Worm (Caenorhabditis elegans) whole organism, L4/young adult: ENCODE measurements around the gene oig-5.

Source experiments
- W03F9.2 ChIP-seq: fragments of 150-350 bp; optimal IDR thresholded peaks from 2 replicates; lab custom pipeline; 2014; ENCODE audit warnings: missing biosample characterization, missing genetic modification characterization
- dao-5 ChIP-seq: sonication (generic microtip); optimal IDR thresholded peaks from 2 replicates; lab custom pipeline; 2016; ENCODE audit warnings: missing genotype, missing genetic modification characterization, moderate library complexity, missing compliant biosample characterization
- him-1 ChIP-seq: sonication (generic microtip); optimal IDR thresholded peaks from 2 replicates; lab custom pipeline; 2016; ENCODE audit warnings: missing genotype, missing genetic modification reagents, missing genetic modification characterization, missing compliant biosample characterization

The oig-5 gene

DNA sequence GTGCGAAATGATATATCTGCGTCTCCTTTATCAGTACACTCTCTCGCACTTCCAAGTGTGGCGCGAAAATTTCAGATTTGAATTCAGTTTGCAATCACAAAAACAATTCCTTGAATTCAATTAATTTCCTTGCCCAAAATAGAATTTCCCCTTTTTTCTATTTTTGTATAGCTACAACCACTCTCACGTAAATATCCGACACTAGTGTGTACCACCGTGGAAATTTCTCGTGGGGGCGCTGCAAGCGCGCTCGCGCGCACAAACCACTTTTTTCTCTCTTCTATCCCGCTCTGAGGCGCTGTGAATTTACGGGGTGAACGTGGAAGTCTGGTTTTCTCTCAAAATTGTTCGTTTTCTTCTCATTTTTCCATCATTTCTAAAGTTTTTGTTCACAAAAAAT, 25.5 kb upstream of the oig-5 start, which contains the start of gene Y57G11C.8:
Gene Y57G11C.8, plus strand, starts transcription at position 301 of the 400 bp plus-strand sequence.
- no peak for TF ChIP-seq him-1 (tag; lab: Kevin White, UChicago)
- TF ChIP-seq dao-5 (tag; lab: Kevin White, UChicago) = no peak
- no peak for TF ChIP-seq W03F9.2 (tag; lab: Kevin White, UChicago)

DNA sequence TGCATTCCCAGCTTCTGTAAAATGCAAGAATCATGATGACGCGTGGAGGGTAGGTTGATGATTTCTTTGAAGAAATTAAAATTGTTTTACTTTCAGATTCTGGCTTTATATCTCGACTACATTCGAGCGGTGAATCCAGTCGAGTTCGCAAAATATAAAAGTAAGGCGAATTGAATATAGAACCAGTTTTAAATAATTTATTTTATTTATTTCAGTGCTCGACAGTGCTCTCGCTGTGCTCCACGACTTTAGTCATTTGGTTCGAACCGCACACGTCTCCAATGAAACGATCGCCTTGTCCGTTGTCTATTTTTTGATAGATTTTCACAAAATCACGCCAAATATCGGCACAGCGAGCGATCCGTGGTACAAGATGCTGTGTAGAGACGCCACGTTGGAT, 24.8 kb upstream of the oig-5 start, which contains the start of gene Y57G11C.1130:
Gene Y57G11C.1130, plus strand, starts transcription at position 301 of the 400 bp plus-strand sequence.
- TF ChIP-seq dao-5 (tag; lab: Kevin White, UChicago) = no peak
- TF ChIP-seq W03F9.2 (tag; lab: Kevin White, UChicago) = no peak
- TF ChIP-seq him-1 (tag; lab: Kevin White, UChicago) = no peak

DNA sequence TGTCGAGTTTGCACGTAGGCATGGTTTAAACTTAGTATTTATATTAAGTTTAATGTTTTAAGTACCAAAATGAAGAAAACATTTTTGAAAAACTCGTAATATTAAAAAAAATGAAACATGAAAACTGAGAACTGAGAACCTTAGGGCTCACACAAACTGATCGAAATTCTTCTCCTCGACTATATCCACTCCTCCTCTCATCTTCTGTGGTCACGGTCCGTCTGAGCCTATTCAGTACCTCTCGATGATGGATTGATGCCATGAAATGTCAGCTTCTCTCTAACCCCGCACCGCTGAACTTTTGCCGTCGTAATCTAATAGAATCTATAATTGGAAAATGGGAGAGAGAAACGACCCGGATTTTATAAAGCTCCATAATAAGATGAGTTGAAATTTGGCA, 22.5 kb upstream of the oig-5 start, which contains the start of gene nlp-56:
Gene nlp-56, minus strand, starts transcription at position 257 of the 400 bp plus-strand sequence.
- TF ChIP-seq W03F9.2 (tag; lab: Kevin White, UChicago) (no peak), dao-5 (tag; lab: Kevin White, UChicago) (no peak), him-1 (tag; lab: Kevin White, UChicago) (no peak)

DNA sequence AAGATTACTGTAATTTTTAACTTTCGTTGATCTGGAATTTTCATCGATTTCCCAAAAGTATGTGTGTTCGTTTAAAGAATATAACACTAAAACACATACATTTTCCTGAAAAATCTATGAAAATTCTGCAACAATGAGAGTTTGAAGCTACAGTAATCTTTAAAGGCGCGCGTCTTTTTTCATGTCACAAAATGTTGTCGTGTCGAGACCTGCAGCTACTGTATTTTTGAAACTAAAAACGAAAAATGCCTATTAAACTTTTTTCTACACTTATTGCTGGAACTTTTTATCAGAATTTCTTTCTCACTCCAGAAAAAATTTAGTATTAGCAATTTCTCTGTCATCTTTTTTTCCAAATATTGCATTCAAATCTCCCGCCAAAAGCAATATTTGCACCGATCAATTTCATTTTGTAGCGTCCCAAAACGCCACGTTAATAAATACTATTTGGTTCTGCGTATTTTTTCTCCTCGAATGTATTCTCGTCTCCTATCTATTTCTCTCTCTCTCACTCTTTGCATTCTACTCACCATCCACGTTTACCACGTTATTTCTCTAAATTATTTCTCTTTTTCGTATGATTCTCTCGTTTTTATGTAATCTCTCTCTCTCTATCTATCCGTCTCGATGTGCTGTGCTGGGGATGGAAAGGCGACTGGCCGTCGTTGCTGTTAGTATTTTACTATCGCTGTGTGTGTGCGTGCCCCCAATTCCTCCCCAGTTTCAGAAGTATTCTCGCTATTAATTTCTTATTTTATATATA, 20.4 kb upstream of the oig-5 start, which contains the start of gene melo-1:
Gene melo-1, plus strand, starts transcription at position 658 of the 763 bp plus-strand sequence.
- TF ChIP-seq dao-5 (tag; lab: Kevin White, UChicago) = no peak
- TF ChIP-seq him-1 (tag; lab: Kevin White, UChicago) = peak; percentile 44

DNA sequence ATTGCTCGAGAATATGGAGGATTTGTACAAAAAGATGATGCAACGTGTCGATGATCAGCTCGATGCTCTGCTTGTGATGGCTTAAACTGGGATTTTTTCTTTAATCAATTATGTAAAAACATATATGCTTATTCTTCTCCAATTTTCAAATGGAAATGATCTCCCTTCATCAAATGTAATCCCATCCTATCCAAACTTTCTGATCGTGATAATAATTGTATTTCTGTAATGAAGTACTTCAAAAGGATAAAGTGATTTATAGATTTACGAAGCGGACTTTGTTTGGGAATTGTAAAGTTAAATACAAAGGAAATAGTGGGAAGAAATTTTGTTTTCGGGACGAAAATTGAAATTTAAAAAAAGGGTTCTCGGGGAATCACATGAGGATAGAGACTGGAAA, 16.4 kb upstream of the oig-5 start:
- TF ChIP-seq him-1 (tag; lab: Kevin White, UChicago) (no peak), dao-5 (tag; lab: Kevin White, UChicago) (no peak), W03F9.2 (tag; lab: Kevin White, UChicago) (no peak)

DNA sequence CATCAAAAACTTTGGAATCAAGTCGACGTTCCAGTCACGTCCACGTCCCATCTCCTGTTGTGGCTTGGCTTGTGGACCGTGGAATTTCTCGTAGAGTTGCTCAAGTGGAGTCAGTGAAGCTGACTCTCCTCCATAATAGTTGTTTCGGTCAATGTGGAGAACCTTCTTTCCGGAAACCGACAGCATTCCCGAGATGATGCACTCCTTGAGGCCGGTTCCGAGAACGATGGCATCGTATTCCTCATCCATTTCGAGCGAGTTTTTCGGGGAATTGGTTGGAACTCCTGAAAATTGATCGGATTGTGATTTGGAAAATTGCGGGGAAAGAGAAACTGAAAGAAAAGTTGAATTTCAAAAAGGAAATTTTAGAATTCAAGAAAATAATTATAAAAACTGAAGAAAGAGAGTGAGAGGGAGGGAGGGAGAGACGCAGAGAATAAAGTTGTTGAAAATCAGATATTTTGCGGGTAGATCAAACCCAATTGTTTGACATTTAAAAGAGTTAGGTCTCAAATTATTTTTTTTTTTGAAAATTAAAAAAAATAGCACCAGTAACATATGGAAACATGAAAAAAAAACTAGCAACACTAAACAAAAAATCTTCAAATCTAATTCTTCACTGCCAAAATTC, 14.3 kb upstream of the oig-5 start, which contains the start of gene gdi-1:
Gene gdi-1, minus strand, starts transcription at position 286 of the 631 bp plus-strand sequence.
- no peak for TF ChIP-seq W03F9.2 (tag; lab: Kevin White, UChicago)
- no peak for TF ChIP-seq him-1 (tag; lab: Kevin White, UChicago)
- no peak for TF ChIP-seq dao-5 (tag; lab: Kevin White, UChicago)

DNA sequence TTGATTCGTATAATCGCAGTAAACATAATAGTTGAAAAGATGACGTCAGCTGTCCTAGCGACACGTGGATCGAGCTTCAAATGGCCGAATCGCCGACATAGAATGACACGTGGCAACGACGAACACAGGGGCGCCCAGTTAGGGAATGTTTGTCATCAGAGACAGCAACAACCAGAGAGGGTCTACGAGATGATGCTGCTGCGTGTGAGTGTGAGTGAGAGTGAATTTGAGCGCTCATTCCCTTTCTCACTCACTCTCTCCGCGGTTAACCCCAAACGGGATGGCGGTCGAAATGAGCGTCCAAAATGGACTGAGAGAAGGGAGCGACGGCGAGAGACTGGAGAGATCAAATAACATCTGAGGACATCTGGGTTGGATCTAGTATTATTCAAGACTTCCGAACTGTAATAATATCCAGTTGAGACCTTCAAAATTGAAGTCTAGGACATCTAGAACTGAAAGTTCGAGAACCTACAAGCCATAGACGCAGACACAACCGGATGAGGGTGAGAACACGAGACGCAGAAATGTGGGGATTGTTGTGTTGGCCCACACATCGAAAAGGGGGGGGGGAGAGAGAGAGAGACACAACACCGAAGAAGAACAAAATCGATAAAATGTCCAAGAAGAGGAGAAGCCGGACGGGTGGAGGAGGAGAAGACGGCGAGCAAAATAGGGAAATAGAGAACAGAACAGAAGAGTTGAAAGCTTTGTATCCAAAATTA, 12.9 kb upstream of the oig-5 start:
- TF ChIP-seq dao-5 (tag; lab: Kevin White, UChicago) (no peak), him-1 (tag; lab: Kevin White, UChicago) (peak; percentile 26)

DNA sequence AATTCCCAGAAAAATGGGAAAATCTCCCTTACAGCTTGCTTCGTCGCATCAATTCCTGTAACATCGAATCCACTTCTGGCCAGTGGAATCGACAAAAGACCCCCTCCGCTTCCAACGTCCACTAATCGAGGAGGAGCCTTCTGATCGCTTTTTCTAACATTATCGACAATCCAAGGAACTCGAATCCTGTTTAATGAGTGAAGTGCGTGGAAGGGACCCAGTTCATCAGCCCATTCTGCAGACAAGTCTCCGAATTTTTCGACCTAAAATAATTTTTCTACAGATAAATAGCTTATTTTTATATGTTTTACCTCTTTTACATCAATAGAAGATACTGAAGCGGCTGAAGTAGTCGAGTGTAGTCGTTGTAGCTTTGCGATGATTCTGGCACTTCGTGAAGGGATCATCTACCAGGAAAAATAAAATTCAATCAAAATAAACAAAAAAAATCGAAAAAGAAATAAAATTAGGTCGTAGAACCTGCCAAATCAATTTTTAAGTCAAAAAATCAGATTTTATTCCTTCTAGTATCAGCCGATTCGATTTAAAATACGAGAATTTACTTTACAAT, 11.0 kb upstream of the oig-5 start, which contains the start of gene coq-3:
Gene coq-3, minus strand, starts transcription at position 407 of the 571 bp plus-strand sequence.
- TF ChIP-seq him-1 (tag; lab: Kevin White, UChicago) = no peak
- TF ChIP-seq W03F9.2 (tag; lab: Kevin White, UChicago) = no peak
- no peak for TF ChIP-seq dao-5 (tag; lab: Kevin White, UChicago)

DNA sequence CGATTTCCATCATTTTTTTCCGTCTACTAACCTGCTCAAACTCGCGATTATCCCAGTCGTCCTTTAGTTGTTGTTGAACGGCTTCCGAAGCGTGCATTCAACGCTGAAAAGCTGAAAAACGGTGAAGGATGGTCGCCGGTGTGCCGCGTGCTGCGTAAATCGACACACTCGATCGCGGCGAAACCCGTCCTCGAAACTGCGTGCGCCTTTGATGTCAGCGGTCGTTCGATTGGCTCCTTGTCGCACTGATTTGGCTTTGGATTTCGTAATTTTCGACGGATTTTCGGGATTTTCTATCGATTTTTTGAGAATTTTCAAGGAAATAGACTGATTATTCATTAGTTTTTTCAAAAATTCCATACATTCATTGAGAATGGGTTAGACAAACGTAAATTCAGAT, 9.6 kb upstream of the oig-5 start, which contains the start of the genes Y57G11C.1147 and nuo-3:
Gene Y57G11C.1147, minus strand, starts transcription at position 161 of the 400 bp plus-strand sequence.
Gene nuo-3, minus strand, starts transcription at position 191 of the 400 bp plus-strand sequence.
- TF ChIP-seq him-1 (tag; lab: Kevin White, UChicago) (no peak), W03F9.2 (tag; lab: Kevin White, UChicago) (no peak), dao-5 (tag; lab: Kevin White, UChicago) (no peak)

DNA sequence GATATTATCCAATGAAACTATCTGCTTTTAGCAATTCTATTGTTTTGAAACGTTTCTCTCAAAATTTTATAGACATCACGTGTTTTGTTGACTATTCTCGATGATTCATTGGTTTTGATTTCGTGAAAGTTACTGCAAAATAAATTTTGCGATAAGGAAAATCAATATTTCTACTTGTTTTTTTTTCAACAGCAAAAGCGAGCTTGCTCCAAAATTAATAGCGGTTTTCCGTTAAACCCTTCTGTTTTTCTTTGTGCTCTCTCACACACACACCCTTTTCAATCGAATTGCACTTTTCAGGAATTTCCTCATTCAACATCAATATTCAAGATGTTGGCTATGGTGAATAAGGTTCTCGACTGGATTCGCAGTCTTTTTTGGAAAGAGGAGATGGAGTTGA, 9.2 kb upstream of the oig-5 start, which contains the start of gene arl-8:
Gene arl-8, plus strand, starts transcription at position 301 of the 400 bp plus-strand sequence.
- TF ChIP-seq dao-5 (tag; lab: Kevin White, UChicago) (no peak), him-1 (tag; lab: Kevin White, UChicago) (no peak), W03F9.2 (tag; lab: Kevin White, UChicago) (no peak)

DNA sequence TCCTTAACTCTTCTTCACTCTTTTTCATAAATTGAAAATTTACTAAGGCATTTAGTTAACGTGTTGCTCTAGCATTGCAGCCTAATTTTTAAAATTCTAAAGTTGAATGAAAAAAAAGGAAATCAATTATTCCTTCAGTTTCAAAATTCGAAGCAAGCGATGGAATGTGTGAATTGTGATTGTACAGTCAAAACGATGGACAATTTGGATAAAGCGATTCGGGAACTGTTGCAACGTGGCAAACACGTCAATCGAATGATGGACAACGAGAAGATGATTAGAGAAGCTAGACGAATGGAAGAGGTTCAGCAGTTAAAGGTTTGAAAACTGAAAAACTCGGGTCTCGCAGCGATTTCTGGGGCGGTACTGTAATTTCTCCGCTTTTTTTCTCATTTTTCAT, 7.8 kb upstream of the oig-5 start, which contains the start of gene Y57G11C.14:
Gene Y57G11C.14, plus strand, starts transcription at position 126 of the 400 bp plus-strand sequence.
- TF ChIP-seq W03F9.2 (tag; lab: Kevin White, UChicago) (no peak), him-1 (tag; lab: Kevin White, UChicago) (no peak), dao-5 (tag; lab: Kevin White, UChicago) (no peak)

DNA sequence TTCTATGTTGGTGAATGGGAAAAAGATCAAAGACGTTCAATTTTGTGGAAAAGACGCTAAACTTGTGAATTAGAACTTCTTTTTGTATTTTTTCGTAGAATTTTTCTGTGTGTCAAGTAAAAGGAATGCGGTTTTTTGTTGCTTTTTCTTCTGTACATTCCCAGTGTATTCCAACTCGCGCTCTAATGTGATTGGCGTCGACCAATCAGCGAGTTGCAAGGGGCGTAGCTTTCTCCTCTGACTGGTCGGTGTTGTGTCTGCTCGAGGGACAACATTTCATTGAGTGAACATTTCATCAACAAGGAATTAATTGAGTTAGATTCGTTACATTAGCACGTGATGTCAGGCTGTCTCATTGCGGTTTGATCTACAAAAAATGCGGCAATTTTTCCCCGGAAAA, 6.1 kb upstream of the oig-5 start:
- TF ChIP-seq him-1 (tag; lab: Kevin White, UChicago) (no peak), W03F9.2 (tag; lab: Kevin White, UChicago) (no peak), dao-5 (tag; lab: Kevin White, UChicago) (no peak)
